Fruit fly (Drosophila melanogaster): ENCODE measurements around the gene CG15282.
A peak's percentile ranks its signal among the peaks of the same experiment; 100 is the strongest.

Gene CG15282

dm6 chr2L:14693620-14694019 lies 18.7 kb upstream of the CG15282 start:
- no peak for TF ChIP-seq pad (GFP tag; optimal IDR thresholded peaks at IDR 0.05)

dm6 chr2L:14697938-14698337 lies 14.3 kb upstream of the CG15282 start:
- TF ChIP-seq toe (GFP tag; optimal IDR thresholded peaks at IDR 0.05) (no peak), kay (GFP tag; ENCODE audit: borderline replicate concordance) (peak; percentile 56)

- TF ChIP-seq CG1620 (GFP tag; optimal IDR thresholded peaks at IDR 0.05) (no peak), Crg-1 (GFP tag; optimal IDR thresholded peaks at IDR 0.05) (no peak), CG12768 (GFP tag; optimal IDR thresholded peaks at IDR 0.05) (no peak), Hr96 (GFP tag; optimal IDR thresholded peaks at IDR 0.05) (no peak), kay (GFP tag; ENCODE audit: borderline replicate concordance) (no peak), ovo (GFP tag; optimal IDR thresholded peaks at IDR 0.05) (no peak), bab1 (GFP tag; optimal IDR thresholded peaks at IDR 0.05) (no peak), cnc (optimal IDR thresholded peaks at IDR 0.05) (no peak)
Observed at dm6 chr2L:14698980-14699379, 13.3 kb upstream of the CG15282 start.

- peak; percentile 9 for TF ChIP-seq tj (GFP tag; optimal IDR thresholded peaks at IDR 0.05)
- no peak for TF ChIP-seq CG12768 (GFP tag; optimal IDR thresholded peaks at IDR 0.05)
Observed at dm6 chr2L:14699501-14700077, 12.7 kb upstream of the CG15282 start.

dm6 chr2L:14701495-14701894 lies 10.8 kb upstream of the CG15282 start:
- TF ChIP-seq Crg-1 (GFP tag; optimal IDR thresholded peaks at IDR 0.05) = no peak
- no peak for TF ChIP-seq CG5204 (GFP tag; optimal IDR thresholded peaks at IDR 0.05)
- TF ChIP-seq ovo (GFP tag; optimal IDR thresholded peaks at IDR 0.05) = no peak
- no peak for TF ChIP-seq Mnt (GFP tag; optimal IDR thresholded peaks at IDR 0.05)
- no peak for TF ChIP-seq pad (GFP tag; optimal IDR thresholded peaks at IDR 0.05)

- TF ChIP-seq Mnt (GFP tag; optimal IDR thresholded peaks at IDR 0.05) = peak; percentile 23
- peak; percentile 17 for TF ChIP-seq CG12768 (GFP tag; optimal IDR thresholded peaks at IDR 0.05)
- no peak for TF ChIP-seq CG11617 (GFP tag; optimal IDR thresholded peaks at IDR 0.05)
- TF ChIP-seq cnc (optimal IDR thresholded peaks at IDR 0.05) = no peak
- TF ChIP-seq CG7045 (GFP tag; optimal IDR thresholded peaks at IDR 0.05) = peak; percentile 35
- peak; percentile 81 for TF ChIP-seq bab1 (GFP tag; optimal IDR thresholded peaks at IDR 0.05)
- TF ChIP-seq ovo (GFP tag; optimal IDR thresholded peaks at IDR 0.05) = peak; percentile 27
- TF ChIP-seq toe (GFP tag; optimal IDR thresholded peaks at IDR 0.05) = peak; percentile 78
- TF ChIP-seq Hr96 (GFP tag; optimal IDR thresholded peaks at IDR 0.05) = peak; percentile 85
- peak; percentile 16 for TF ChIP-seq CG14711 (tag; optimal IDR thresholded peaks at IDR 0.05)
- TF ChIP-seq pad (GFP tag; optimal IDR thresholded peaks at IDR 0.05) = peak; percentile 54
- peak; percentile 14 for TF ChIP-seq Crg-1 (GFP tag; optimal IDR thresholded peaks at IDR 0.05)
- no peak for TF ChIP-seq CG33017 (tag; optimal IDR thresholded peaks at IDR 0.05)
- peak; percentile 49 for TF ChIP-seq CG5204 (GFP tag; optimal IDR thresholded peaks at IDR 0.05)
- peak; percentile 46 for TF ChIP-seq CG7101 (tag; optimal IDR thresholded peaks at IDR 0.05)
- peak; percentile 10 for TF ChIP-seq kay (GFP tag; ENCODE audit: borderline replicate concordance)
- TF ChIP-seq tj (GFP tag; optimal IDR thresholded peaks at IDR 0.05) = no peak
- no peak for TF ChIP-seq cic (GFP tag; optimal IDR thresholded peaks at IDR 0.05)
- peak; percentile 74 for TF ChIP-seq CG1620 (GFP tag; optimal IDR thresholded peaks at IDR 0.05)
Observed at dm6 chr2L:14706194-14706593, 6.1 kb upstream of the CG15282 start.

- TF ChIP-seq cic (GFP tag; optimal IDR thresholded peaks at IDR 0.05) (no peak), CG11617 (GFP tag; optimal IDR thresholded peaks at IDR 0.05) (no peak), CG33017 (tag; optimal IDR thresholded peaks at IDR 0.05) (no peak), CG14711 (tag; optimal IDR thresholded peaks at IDR 0.05) (no peak), CG5204 (GFP tag; optimal IDR thresholded peaks at IDR 0.05) (no peak), CG1620 (GFP tag; optimal IDR thresholded peaks at IDR 0.05) (no peak), pad (GFP tag; optimal IDR thresholded peaks at IDR 0.05) (no peak), Mnt (GFP tag; optimal IDR thresholded peaks at IDR 0.05) (no peak), CG7101 (tag; optimal IDR thresholded peaks at IDR 0.05) (no peak), CG12768 (GFP tag; optimal IDR thresholded peaks at IDR 0.05) (no peak), tj (GFP tag; optimal IDR thresholded peaks at IDR 0.05) (no peak), toe (GFP tag; optimal IDR thresholded peaks at IDR 0.05) (no peak)
Observed at dm6 chr2L:14713467-14713866, 1.2 kb downstream of the CG15282 start, which contains the start of gene CG34165. Gene CG34165, plus strand, starts transcription at chr2L:14713750.

- no peak for TF ChIP-seq cnc (optimal IDR thresholded peaks at IDR 0.05)
- no peak for TF ChIP-seq CG12768 (GFP tag; optimal IDR thresholded peaks at IDR 0.05)
- no peak for TF ChIP-seq Clk (GFP tag; optimal IDR thresholded peaks at IDR 0.05)
- TF ChIP-seq CG7101 (tag; optimal IDR thresholded peaks at IDR 0.05) = no peak
- no peak for TF ChIP-seq bab1 (GFP tag; optimal IDR thresholded peaks at IDR 0.05)
- TF ChIP-seq CG33017 (tag; optimal IDR thresholded peaks at IDR 0.05) = no peak
- no peak for TF ChIP-seq CG1620 (GFP tag; optimal IDR thresholded peaks at IDR 0.05)
- TF ChIP-seq CG14711 (tag; optimal IDR thresholded peaks at IDR 0.05) = no peak
- no peak for TF ChIP-seq CG11617 (GFP tag; optimal IDR thresholded peaks at IDR 0.05)
- no peak for TF ChIP-seq Mnt (GFP tag; optimal IDR thresholded peaks at IDR 0.05)
- TF ChIP-seq pad (GFP tag; optimal IDR thresholded peaks at IDR 0.05) = no peak
- TF ChIP-seq ovo (GFP tag; optimal IDR thresholded peaks at IDR 0.05) = no peak
- no peak for TF ChIP-seq tj (GFP tag; optimal IDR thresholded peaks at IDR 0.05)
- no peak for TF ChIP-seq CG7045 (GFP tag; optimal IDR thresholded peaks at IDR 0.05)
- no peak for TF ChIP-seq cic (GFP tag; optimal IDR thresholded peaks at IDR 0.05)
- no peak for TF ChIP-seq kay (GFP tag; ENCODE audit: borderline replicate concordance)
- no peak for TF ChIP-seq CG5204 (GFP tag; optimal IDR thresholded peaks at IDR 0.05)
- no peak for TF ChIP-seq Crg-1 (GFP tag; optimal IDR thresholded peaks at IDR 0.05)
- TF ChIP-seq Hr96 (GFP tag; optimal IDR thresholded peaks at IDR 0.05) = no peak
- no peak for TF ChIP-seq toe (GFP tag; optimal IDR thresholded peaks at IDR 0.05)
Observed at dm6 chr2L:14730077-14730476, 17.8 kb downstream of the CG15282 start, which contains the start of gene CG42685. Gene CG42685, minus strand, starts transcription at chr2L:14730177.
